Worm (Caenorhabditis elegans) whole organism, L4/young adult: ENCODE measurements around the gene C56E10.3.

ENCODE experiments used
- W03F9.2 ChIP-seq: fragments of 150-350 bp; optimal IDR thresholded peaks from 2 replicates; lab custom pipeline; 2014; ENCODE audit warnings: missing biosample characterization, missing genetic modification characterization
- dao-5 ChIP-seq: sonication (generic microtip); optimal IDR thresholded peaks from 2 replicates; lab custom pipeline; 2016; ENCODE audit warnings: missing genotype, missing genetic modification characterization, moderate library complexity, missing compliant biosample characterization
- him-1 ChIP-seq: sonication (generic microtip); optimal IDR thresholded peaks from 2 replicates; lab custom pipeline; 2016; ENCODE audit warnings: missing genotype, missing genetic modification reagents, missing genetic modification characterization, missing compliant biosample characterization

C56E10.3 gene

ce11 chrX:6689985-6690384 lies 44.5 kb downstream of the C56E10.3 start, which contains the start of gene F38B6.6:
Gene F38B6.6 (minus strand): TSS chrX:6690085.
- TF ChIP-seq W03F9.2 (no peak), dao-5 (tag; lab: Kevin White, UChicago) (no peak), him-1 (no peak)

ce11 chrX:6691653-6692052 lies 46.2 kb downstream of the C56E10.3 start:
- TF ChIP-seq him-1 (no peak), W03F9.2 (no peak), dao-5 (tag; lab: Kevin White, UChicago) (no peak)

ce11 chrX:6692896-6693295 lies 47.4 kb downstream of the C56E10.3 start:
- no peak for TF ChIP-seq him-1
- TF ChIP-seq dao-5 (tag; lab: Kevin White, UChicago) = no peak
- TF ChIP-seq W03F9.2 = no peak

- no peak for TF ChIP-seq dao-5 (tag; lab: Kevin White, UChicago)
- no peak for TF ChIP-seq him-1
- no peak for TF ChIP-seq W03F9.2
These were observed 47.9 kb downstream of the C56E10.3 start, which contains the start of gene F38B6.3 for ce11 chrX:6693331-6693730. Gene F38B6.3 (plus strand): TSS chrX:6693631.

- no peak for TF ChIP-seq W03F9.2
- TF ChIP-seq dao-5 (tag; lab: Kevin White, UChicago) = no peak
- TF ChIP-seq him-1 = no peak
These were observed 52.8 kb downstream of the C56E10.3 start, which contains the start of the genes F38B6.7 and F38B6.2 for ce11 chrX:6698267-6698666. Gene F38B6.7 (minus strand): TSS chrX:6698367. Gene F38B6.2 (plus strand): TSS chrX:6698533.
